In genomic region chrII:8190455-8190854, ce11 we compare ENCODE assay signal across 2 worm cellular contexts.
TF ChIP-seq lines count a peak whose summit lies in the region.

Gene T05C12.8 (minus strand): TSS chrII:8190555.

TF ChIP-seq in whole organism, L1 larva, 84 proteins besides CTCF, POLR2A, EP300 and RAD21:
- TF ChIP-seq fkh-8 (tag; optimal IDR thresholded peaks at IDR 0.05; lab: Kevin White, UChicago) (peak; percentile 85), skn-1 (tag; optimal IDR thresholded peaks at IDR 0.05; lab: Kevin White, UChicago) (no peak), hpl-2 (GFP tag; optimal IDR thresholded peaks at IDR 0.05; lab: Kevin White, UChicago) (no peak)
TF ChIP-seq in whole organism, L1 larva: peak in this region for 1.

TF ChIP-seq in whole organism, mixed stage, embryonic, 35 proteins besides CTCF, POLR2A, EP300 and RAD21:
- TF ChIP-seq zip-8 (tag; optimal IDR thresholded peaks at IDR 0.05; lab: Kevin White, UChicago) (no peak), ces-1 (GFP tag; optimal IDR thresholded peaks at IDR 0.05; lab: Kevin White, UChicago) (peak; percentile 15), lsy-2 (tag; optimal IDR thresholded peaks at IDR 0.05; lab: Kevin White, UChicago) (no peak), ceh-83 (GFP tag; optimal IDR thresholded peaks at IDR 0.05; lab: Kevin White, UChicago) (no peak)
TF ChIP-seq in whole organism, mixed stage, embryonic: peak in this region for 1.

Comparison
In these comparisons a context has a peak if more than half of its experiments do, and no peak if none do; other contexts are left out.
1. Of the 14 proteins assayed by ChIP-seq in both whole organism, L1 larva and whole organism, mixed stage, embryonic: peak only in whole organism, L1 larva: none; only in whole organism, mixed stage, embryonic: ces-1; in both: none; in neither: 13.